Fruit fly (Drosophila melanogaster): ENCODE data around the gene Smg6.
A peak's percentile ranks its signal among the peaks of the same experiment; 100 is the strongest.

Gene Smg6

DNA sequence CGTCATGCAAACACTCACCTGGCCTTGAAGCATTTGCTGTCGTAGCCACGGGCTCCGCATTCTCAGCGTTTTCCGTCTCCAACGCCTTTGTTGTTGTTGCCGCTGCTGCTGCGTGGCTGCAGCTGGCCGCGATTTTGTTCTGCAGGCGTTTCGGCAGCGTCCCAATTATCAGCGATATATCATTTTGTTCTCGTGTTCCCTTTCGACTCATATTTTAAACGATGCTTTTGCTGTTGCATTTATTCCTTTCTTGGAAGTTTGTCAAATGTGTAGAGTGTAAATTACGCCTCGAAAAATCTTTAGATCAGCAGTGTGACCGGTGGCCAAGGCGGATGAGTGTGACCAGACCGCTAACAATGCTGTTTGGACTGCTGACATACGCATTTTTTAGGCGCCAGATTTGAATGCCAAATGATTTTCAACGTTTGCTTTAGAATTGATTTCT is at the start of gene Smg6 (continued):
- TF ChIP-seq MBD-R2 (GFP tag; IDR thresholded peaks at IDR 0.05) (0 out of 2 replicates have a peak, but pooled peaks have one; percentile 31), Myb (GFP tag; optimal IDR thresholded peaks at IDR 0.05) (peak; percentile 59), YL-1 (GFP tag; optimal IDR thresholded peaks at IDR 0.05) (peak; percentile 99), slbo (GFP tag; IDR thresholded peaks at IDR 0.05) (no peak), CG17829 (tag; optimal IDR thresholded peaks at IDR 0.05) (peak; percentile 19), stwl (tag; optimal IDR thresholded peaks at IDR 0.05) (peak; percentile 73), Dref (GFP tag; IDR thresholded peaks at IDR 0.05) (peak; percentile 27; the same call in 1 of the 2 replicates), eve (GFP tag; optimal IDR thresholded peaks at IDR 0.05) (no peak), CG4360 (GFP tag; IDR thresholded peaks at IDR 0.05) (peak; percentile 93), zen (tag; optimal IDR thresholded peaks at IDR 0.05) (peak; percentile 22), fd102C (GFP tag; optimal IDR thresholded peaks at IDR 0.05) (no peak), Med (GFP tag) (peak; percentile 70), gfzf (GFP tag; optimal IDR thresholded peaks at IDR 0.05) (peak; percentile 95), Optix (GFP tag; IDR thresholded peaks at IDR 0.05) (no peak), peb (GFP tag; IDR thresholded peaks at IDR 0.05) (no peak), otp (GFP tag; IDR thresholded peaks at IDR 0.05) (no peak), CG3847 (GFP tag; IDR thresholded peaks at IDR 0.05) (peak; percentile 35; the same call in 1 of the 2 replicates), CTCF (GFP tag; optimal IDR thresholded peaks at IDR 0.05) (peak; percentile 17), CG2199 (GFP tag; IDR thresholded peaks at IDR 0.05) (0 out of 3 replicates have a peak, but pooled peaks have one; percentile 34), CG17359 (tag; optimal IDR thresholded peaks at IDR 0.05) (no peak), dati (GFP tag; IDR thresholded peaks at IDR 0.05) (no peak), CG11247 (GFP tag; IDR thresholded peaks at IDR 0.05) (no peak), fd3F (GFP tag; optimal IDR thresholded peaks at IDR 0.05) (no peak), unc-4 (GFP tag; IDR thresholded peaks at IDR 0.05; ENCODE audit: partially characterized antibody) (0 out of 2 replicates have a peak, but pooled peaks have one; percentile 20), amos (GFP tag; IDR thresholded peaks at IDR 0.05; ENCODE audit: partially characterized antibody) (peak; percentile 31; the same call in 1 of the 2 replicates), Dfd (GFP tag; optimal IDR thresholded peaks at IDR 0.05) (no peak), CrebB (tag; optimal IDR thresholded peaks at IDR 0.05) (no peak), salm (tag; optimal IDR thresholded peaks at IDR 0.05) (no peak), Side (GFP tag; optimal IDR thresholded peaks at IDR 0.05) (no peak), CG6683 (GFP tag; optimal IDR thresholded peaks at IDR 0.05) (no peak), CG13296 (GFP tag; optimal IDR thresholded peaks at IDR 0.05) (no peak), Stat92E (GFP tag; optimal IDR thresholded peaks at IDR 0.05) (peak in 1 of 3 experiments; percentile 59), Deaf1 (tag; optimal IDR thresholded peaks at IDR 0.05) (no peak), CG18011 (GFP tag; optimal IDR thresholded peaks at IDR 0.05) (no peak), E2f2 (GFP tag; IDR thresholded peaks at IDR 0.05) (peak; percentile 96), lola (GFP tag; optimal IDR thresholded peaks at IDR 0.05) (no peak), Gug (GFP tag; IDR thresholded peaks at IDR 0.05) (no peak), CG13287 (GFP tag; IDR thresholded peaks at IDR 0.05; ENCODE audit: partially characterized antibody) (peak; percentile 52), Fer1 (GFP tag; optimal IDR thresholded peaks at IDR 0.05) (peak; percentile 46), cas (GFP tag; IDR thresholded peaks at IDR 0.05) (no peak), h (optimal IDR thresholded peaks at IDR 0.05) (no peak), CG3163 (GFP tag; optimal IDR thresholded peaks at IDR 0.05) (no peak), CG3726 (GFP tag; IDR thresholded peaks at IDR 0.05) (no peak), CG18262 (tag; optimal IDR thresholded peaks at IDR 0.05) (no peak), esg (GFP tag; conservative IDR thresholded peaks at IDR 0.05) (no peak), CG15479 (GFP tag; optimal IDR thresholded peaks at IDR 0.05) (no peak), CG13775 (GFP tag; optimal IDR thresholded peaks at IDR 0.05) (no peak), hkb (optimal IDR thresholded peaks at IDR 0.05) (peak; percentile 6), hkb (GFP tag; IDR thresholded peaks at IDR 0.05) (no peak), phol (tag; optimal IDR thresholded peaks at IDR 0.05) (peak; percentile 3), ftz-f1 (GFP tag; optimal IDR thresholded peaks at IDR 0.05) (peak; percentile 94), CHES-1-like (GFP tag; optimal IDR thresholded peaks at IDR 0.05) (peak; percentile 57)

All from whole organism, embryonic.